Fruit fly (Drosophila melanogaster) whole organism, adult: ENCODE measurements around the gene Srlp.
A peak's percentile ranks its signal among the peaks of the same experiment; 100 is the strongest.

ENCODE experiments used
- CG11617 ChIP-seq: fragments of 200-800 bp; sonication (Bioruptor generic); optimal IDR thresholded peaks from 2 replicates; lab custom pipeline; 2017; ENCODE audit warnings: mild to moderate bottlenecking, missing biosample characterization, missing genetic modification reagents, missing genetic modification characterization
- CG12768 ChIP-seq: fragments of 200-800 bp; sonication (Bioruptor generic); optimal IDR thresholded peaks from 2 replicates; lab custom pipeline; 2017; ENCODE audit warnings: missing biosample characterization, missing genetic modification characterization, mild to moderate bottlenecking, moderate library complexity, missing genetic modification reagents
- CG14711 ChIP-seq: fragments of 200-800 bp; sonication (Bioruptor generic); optimal IDR thresholded peaks from 2 replicates; lab custom pipeline; 2018; ENCODE audit warnings: missing biosample characterization, mild to moderate bottlenecking, missing genetic modification characterization, moderate library complexity
- CG1620 ChIP-seq: fragments of 200-800 bp; sonication (Bioruptor generic); optimal IDR thresholded peaks from 2 replicates; lab custom pipeline; 2016; ENCODE audit warnings: missing biosample characterization, missing genetic modification characterization
- CG33017 ChIP-seq: fragments of 200-800 bp; sonication (Bioruptor generic); optimal IDR thresholded peaks from 2 replicates; lab custom pipeline; 2018; ENCODE audit warnings: missing biosample characterization, mild to moderate bottlenecking, missing genetic modification characterization, moderate library complexity
- CG5204 ChIP-seq: fragments of 200-800 bp; sonication (Bioruptor generic); optimal IDR thresholded peaks from 2 replicates; lab custom pipeline; 2016; ENCODE audit warnings: missing biosample characterization, missing genetic modification characterization
- CG7045 ChIP-seq: fragments of 200-800 bp; sonication (Bioruptor generic); optimal IDR thresholded peaks from 2 replicates; lab custom pipeline; 2017; ENCODE audit warnings: missing biosample characterization, mild to moderate bottlenecking, missing genetic modification characterization
- CG7101 ChIP-seq: fragments of 200-800 bp; sonication (Bioruptor generic); optimal IDR thresholded peaks from 2 replicates; lab custom pipeline; 2018; ENCODE audit warnings: missing biosample characterization, mild to moderate bottlenecking, missing genetic modification characterization, moderate library complexity
- Clk ChIP-seq: fragments of 200-800 bp; sonication (Bioruptor generic); optimal IDR thresholded peaks from 2 replicates; lab custom pipeline; 2017; ENCODE audit warnings: missing biosample characterization, missing genetic modification characterization
- Crg-1 ChIP-seq: fragments of 200-800 bp; sonication (Bioruptor generic); optimal IDR thresholded peaks from 2 replicates; lab custom pipeline; 2016; ENCODE audit warnings: missing biosample characterization, missing genetic modification characterization
- Hr96 ChIP-seq: fragments of 200-800 bp; sonication (Bioruptor generic); optimal IDR thresholded peaks from 2 replicates; lab custom pipeline; 2016; ENCODE audit warnings: missing biosample characterization, missing genetic modification characterization
- Mnt ChIP-seq: fragments of 200-800 bp; sonication (Bioruptor generic); optimal IDR thresholded peaks from 2 replicates; lab custom pipeline; 2016; ENCODE audit warnings: missing biosample characterization, mild to moderate bottlenecking, missing genetic modification characterization
- bab1 ChIP-seq: fragments of 200-800 bp; sonication (Bioruptor generic); optimal IDR thresholded peaks from 3 replicates; lab custom pipeline; 2019; ENCODE audit warnings: missing biosample characterization, mild to moderate bottlenecking, missing genetic modification characterization, moderate library complexity
- cic ChIP-seq: fragments of 200-800 bp; sonication (Bioruptor generic); optimal IDR thresholded peaks from 2 replicates; lab custom pipeline; 2017; ENCODE audit warnings: missing biosample characterization, mild to moderate bottlenecking, missing genetic modification characterization, moderate library complexity
- cnc ChIP-seq, 2 experiments: fragments of >200 bp; optimal IDR thresholded peaks; 2 replicates each; lab custom pipeline; 2017
- kay ChIP-seq: fragments of 200-800 bp; sonication (Bioruptor generic); peaks from one replicate; lab custom pipeline; 2016; ENCODE audit warnings: missing biosample characterization, missing genetic modification characterization, borderline replicate concordance
- ovo ChIP-seq: fragments of 200-800 bp; sonication (Bioruptor generic); optimal IDR thresholded peaks from 2 replicates; lab custom pipeline; 2016; ENCODE audit warnings: missing biosample characterization, missing genetic modification characterization
- pad ChIP-seq: fragments of 200-800 bp; sonication (Bioruptor generic); optimal IDR thresholded peaks from 3 replicates; lab custom pipeline; 2017; ENCODE audit warnings: missing biosample characterization, missing genetic modification characterization, mild to moderate bottlenecking, moderate library complexity, missing genetic modification reagents
- tj ChIP-seq: fragments of 200-800 bp; sonication (Bioruptor generic); optimal IDR thresholded peaks from 3 replicates; lab custom pipeline; 2017; ENCODE audit warnings: missing biosample characterization, mild to moderate bottlenecking, missing genetic modification characterization, moderate library complexity
- toe ChIP-seq: fragments of 200-800 bp; sonication (Bioruptor generic); optimal IDR thresholded peaks from 2 replicates; lab custom pipeline; 2016; ENCODE audit warnings: missing biosample characterization, missing genetic modification characterization

Srlp gene

DNA sequence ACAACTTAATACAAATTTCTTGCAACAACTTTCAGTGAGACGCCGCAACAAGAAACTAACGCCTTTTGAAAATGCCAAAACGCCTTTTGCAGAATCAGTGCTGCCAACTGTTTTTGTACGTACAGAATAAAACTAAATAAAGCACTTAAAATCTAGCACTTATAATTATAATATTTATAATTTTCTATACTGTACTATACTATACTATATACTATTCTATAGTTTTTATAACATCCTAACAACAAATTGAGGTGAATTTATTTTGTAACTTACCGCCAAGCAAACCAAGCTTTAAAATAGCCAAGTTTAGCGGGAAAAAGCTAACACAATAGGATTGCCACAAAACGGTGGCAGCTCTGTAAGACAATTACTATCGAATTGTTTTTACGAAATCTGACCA lies at the start of gene Srlp, which contains the start of gene Aos1:
TSS of gene Srlp (plus strand) at position 335 of the 400 bp plus-strand sequence.
TSS of gene Aos1 (minus strand) at position 59 of the 400 bp plus-strand sequence.
- TF ChIP-seq Crg-1 (GFP tag; lab: Kevin White, UChicago) (peak; percentile 10), bab1 (GFP tag; lab: Kevin White, UChicago) (peak; percentile 67), CG1620 (GFP tag; lab: Kevin White, UChicago) (no peak), cnc (optimal IDR thresholded peaks at IDR 0.05; lab: Kevin White, UChicago) (peak in 1 of 2 experiments; percentile 10), CG7101 (tag; lab: Kevin White, UChicago) (peak; percentile 56), cic (GFP tag; lab: Kevin White, UChicago) (peak; percentile 7), CG11617 (GFP tag; lab: Kevin White, UChicago) (peak; percentile 72), CG12768 (peak; percentile 28), toe (GFP tag; lab: Kevin White, UChicago) (no peak), Clk (peak; percentile 32), kay (GFP tag; lab: Kevin White, UChicago) (no peak), Hr96 (GFP tag; lab: Kevin White, UChicago) (no peak), CG14711 (peak; percentile 91), CG7045 (GFP tag; lab: Kevin White, UChicago) (peak; percentile 38), Mnt (GFP tag; lab: Kevin White, UChicago) (peak; percentile 51), pad (GFP tag; lab: Kevin White, UChicago) (peak; percentile 39), tj (GFP tag; lab: Kevin White, UChicago) (peak; percentile 12), CG33017 (peak; percentile 31), ovo (GFP tag; lab: Kevin White, UChicago) (peak; percentile 16)

DNA sequence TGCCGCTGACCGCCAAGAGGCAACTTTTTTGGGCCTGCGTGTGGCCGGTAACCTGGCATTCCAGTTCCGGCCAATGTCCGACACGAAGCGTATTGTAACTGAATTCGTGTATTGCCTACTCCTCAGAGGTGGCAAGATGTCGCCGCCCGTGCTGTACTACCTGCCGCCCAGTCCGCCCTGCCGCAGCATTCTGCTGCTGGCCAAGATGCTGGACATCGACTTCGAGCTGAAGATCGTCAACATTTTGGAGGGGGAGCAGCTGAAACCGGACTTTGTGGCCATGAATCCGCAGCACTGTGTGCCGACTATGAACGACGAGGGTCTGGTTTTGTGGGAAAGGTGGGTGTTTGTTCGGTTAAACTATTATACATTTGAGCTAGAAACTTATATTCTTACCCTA lies 49.6 kb upstream of the Srlp start:
- no peak for TF ChIP-seq CG14711
- no peak for TF ChIP-seq CG33017
- TF ChIP-seq kay (GFP tag; lab: Kevin White, UChicago), result no peak
- no peak for TF ChIP-seq CG7045 (GFP tag; lab: Kevin White, UChicago)
- TF ChIP-seq pad (GFP tag; lab: Kevin White, UChicago), result no peak
- TF ChIP-seq CG7101 (tag; lab: Kevin White, UChicago), result no peak
- no peak for TF ChIP-seq CG11617 (GFP tag; lab: Kevin White, UChicago)
- TF ChIP-seq Hr96 (GFP tag; lab: Kevin White, UChicago), result no peak
- no peak for TF ChIP-seq Clk
- TF ChIP-seq toe (GFP tag; lab: Kevin White, UChicago), result no peak
- no peak for TF ChIP-seq bab1 (GFP tag; lab: Kevin White, UChicago)
- no peak for TF ChIP-seq Crg-1 (GFP tag; lab: Kevin White, UChicago)
- TF ChIP-seq CG5204, result no peak
- no peak for TF ChIP-seq Mnt (GFP tag; lab: Kevin White, UChicago)
- TF ChIP-seq CG12768, result no peak
- TF ChIP-seq tj (GFP tag; lab: Kevin White, UChicago), result no peak
- TF ChIP-seq cnc (optimal IDR thresholded peaks at IDR 0.05; lab: Kevin White, UChicago), result no peak
- TF ChIP-seq ovo (GFP tag; lab: Kevin White, UChicago), result no peak
- TF ChIP-seq CG1620 (GFP tag; lab: Kevin White, UChicago), result no peak

dm6 chr3R:12385949-12386348 lies 47.9 kb upstream of the Srlp start, which contains the start of gene Sol1:
TSS of gene Sol1 (plus strand) at chr3R:12386249.
- no peak for TF ChIP-seq CG1620 (GFP tag; lab: Kevin White, UChicago)
- no peak for TF ChIP-seq CG7101 (tag; lab: Kevin White, UChicago)
- no peak for TF ChIP-seq kay (GFP tag; lab: Kevin White, UChicago)
- no peak for TF ChIP-seq toe (GFP tag; lab: Kevin White, UChicago)
- no peak for TF ChIP-seq CG5204

- TF ChIP-seq Crg-1 (GFP tag; lab: Kevin White, UChicago) (no peak), Hr96 (GFP tag; lab: Kevin White, UChicago) (no peak), ovo (GFP tag; lab: Kevin White, UChicago) (no peak), CG11617 (GFP tag; lab: Kevin White, UChicago) (no peak), pad (GFP tag; lab: Kevin White, UChicago) (no peak), Clk (no peak), CG12768 (no peak), toe (GFP tag; lab: Kevin White, UChicago) (no peak), CG1620 (GFP tag; lab: Kevin White, UChicago) (no peak), CG7101 (tag; lab: Kevin White, UChicago) (no peak), CG5204 (no peak), kay (GFP tag; lab: Kevin White, UChicago) (no peak), tj (GFP tag; lab: Kevin White, UChicago) (no peak), CG33017 (no peak)
These were observed 46.9 kb upstream of the Srlp start, which contains the start of gene CG33098 for dm6 chr3R:12386965-12387364. TSS of gene CG33098 (plus strand) at chr3R:12387188.

DNA sequence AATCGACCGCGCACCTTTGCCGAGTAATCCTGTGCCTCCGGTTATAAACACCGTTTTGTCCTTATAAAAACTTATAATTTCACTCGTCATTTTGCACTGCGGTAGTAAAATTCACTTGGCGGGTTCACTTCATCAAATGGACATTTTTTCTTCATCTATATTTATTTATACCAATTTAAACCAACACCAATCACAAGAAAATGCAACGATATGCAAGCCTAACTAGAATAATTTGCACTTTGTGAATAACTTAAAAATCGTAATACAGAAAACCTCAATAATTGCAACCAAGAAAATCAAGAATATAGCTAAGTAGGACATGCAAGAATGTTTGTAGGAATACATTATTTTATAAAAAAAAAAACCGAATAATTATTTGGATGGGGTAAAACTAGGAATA lies 38.0 kb upstream of the Srlp start, which contains the start of the genes CG10096 and CG10097:
TSS of gene CG10096 (minus strand) at position 101 of the 400 bp plus-strand sequence.
TSS of gene CG10097 (minus strand) at position 101 of the 400 bp plus-strand sequence.
- TF ChIP-seq kay (GFP tag; lab: Kevin White, UChicago) (peak; percentile 75), toe (GFP tag; lab: Kevin White, UChicago) (no peak), cnc (optimal IDR thresholded peaks at IDR 0.05; lab: Kevin White, UChicago) (no peak)

- no peak for TF ChIP-seq cic (GFP tag; lab: Kevin White, UChicago)
- TF ChIP-seq CG7045 (GFP tag; lab: Kevin White, UChicago), result peak; percentile 49
- no peak for TF ChIP-seq CG33017
- TF ChIP-seq CG14711, result peak; percentile 7
- TF ChIP-seq kay (GFP tag; lab: Kevin White, UChicago), result peak; percentile 88
These were observed 35.8 kb upstream of the Srlp start for dm6 chr3R:12398054-12398453.
